Fruit fly (Drosophila melanogaster): ENCODE data around the gene Cog4.

Cog4 gene

dm6 chr2L:10466865-10467270, 21.6 kb downstream of the Cog4 start (continued):
- peak; percentile 27 for TF ChIP-seq CG8359 (GFP tag; optimal IDR thresholded peaks at IDR 0.05; ENCODE audit: borderline replicate concordance)
- no peak for TF ChIP-seq Sry-β (GFP tag; optimal IDR thresholded peaks at IDR 0.05)
- no peak for TF ChIP-seq Scr (GFP tag; IDR thresholded peaks at IDR 0.05; ENCODE audit: partially characterized antibody)
- peak; percentile 53 for TF ChIP-seq jumu (GFP tag; optimal IDR thresholded peaks at IDR 0.05)
- TF ChIP-seq CG9797 (GFP tag; optimal IDR thresholded peaks at IDR 0.05): no peak
- TF ChIP-seq E2f2 (GFP tag; IDR thresholded peaks at IDR 0.05): 0 out of 2 replicates have a peak, but pooled peaks have one; percentile 30
- TF ChIP-seq Sox102F (GFP tag; optimal IDR thresholded peaks at IDR 0.05): peak; percentile 66
- TF ChIP-seq CG18262 (tag; optimal IDR thresholded peaks at IDR 0.05): peak; percentile 88
- no peak for TF ChIP-seq gcm2 (GFP tag; optimal IDR thresholded peaks at IDR 0.05)
- no peak for TF ChIP-seq Bdp1 (GFP tag; optimal IDR thresholded peaks at IDR 0.05)
- TF ChIP-seq seq (GFP tag; IDR thresholded peaks at IDR 0.05): no peak
- peak; percentile 14; the same call in 1 of the 3 replicates for TF ChIP-seq CG6175 (GFP tag; IDR thresholded peaks at IDR 0.05)
- no peak for TF ChIP-seq Lim3 (GFP tag; IDR thresholded peaks at IDR 0.05)
- no peak for TF ChIP-seq maf-S (GFP tag; optimal IDR thresholded peaks at IDR 0.05)
- TF ChIP-seq CG3065 (GFP tag; optimal IDR thresholded peaks at IDR 0.05): no peak
- no peak for TF ChIP-seq emc (GFP tag; optimal IDR thresholded peaks at IDR 0.05)
- peak; percentile 8 for TF ChIP-seq jing (GFP tag; optimal IDR thresholded peaks at IDR 0.05)
- TF ChIP-seq CG15514 (GFP tag; optimal IDR thresholded peaks at IDR 0.05): peak; percentile 36
- TF ChIP-seq Sin3A (optimal IDR thresholded peaks at IDR 0.05): no peak
- TF ChIP-seq Sox100B (GFP tag; optimal IDR thresholded peaks at IDR 0.05): peak; percentile 82
- peak; percentile 57 for TF ChIP-seq nau (GFP tag; optimal IDR thresholded peaks at IDR 0.05)
- no peak for TF ChIP-seq ERR (GFP tag; optimal IDR thresholded peaks at IDR 0.05)
- TF ChIP-seq D19A (tag; optimal IDR thresholded peaks at IDR 0.05): peak; percentile 64
- TF ChIP-seq ind (GFP tag; optimal IDR thresholded peaks at IDR 0.05): peak; percentile 58
- peak; percentile 63; the same call in 1 of the 3 replicates for TF ChIP-seq CG11093 (GFP tag; IDR thresholded peaks at IDR 0.05)
- peak; percentile 48 for TF ChIP-seq cwo (GFP tag; optimal IDR thresholded peaks at IDR 0.05)
- TF ChIP-seq CG12659 (GFP tag; optimal IDR thresholded peaks at IDR 0.05): peak; percentile 57
- no peak for TF ChIP-seq CG30020 (tag; optimal IDR thresholded peaks at IDR 0.05)
- TF ChIP-seq CG10321 (GFP tag; IDR thresholded peaks at IDR 0.05): no peak
- TF ChIP-seq al (GFP tag; IDR thresholded peaks at IDR 0.05): peak; percentile 4; the same call in 1 of the 2 replicates
- TF ChIP-seq Dll (GFP tag; IDR thresholded peaks at IDR 0.05; ENCODE audit: partially characterized antibody): no peak
- peak; percentile 97 for TF ChIP-seq Ets65A (GFP tag)
- TF ChIP-seq ci (GFP tag; IDR thresholded peaks at IDR 0.05): no peak
- TF ChIP-seq Gsc (GFP tag; IDR thresholded peaks at IDR 0.05): peak; percentile 49
- peak; percentile 37 to 59 for TF ChIP-seq chif (GFP tag; optimal IDR thresholded peaks at IDR 0.05)
- TF ChIP-seq ken (GFP tag; IDR thresholded peaks at IDR 0.05): no peak
- peak; percentile 57 for TF ChIP-seq sob (GFP tag; IDR thresholded peaks at IDR 0.05)
- TF ChIP-seq CG10959 (GFP tag; IDR thresholded peaks at IDR 0.05): no peak; the same call in 1 of the 2 replicates
- no peak for TF ChIP-seq CG4360 (GFP tag; IDR thresholded peaks at IDR 0.05)
- TF ChIP-seq CG4707 (GFP tag; optimal IDR thresholded peaks at IDR 0.05): no peak
- TF ChIP-seq Nf-YB (GFP tag; optimal IDR thresholded peaks at IDR 0.05): peak; percentile 32
- TF ChIP-seq CG8478 (optimal IDR thresholded peaks at IDR 0.05): no peak
- TF ChIP-seq Rfx (GFP tag; IDR thresholded peaks at IDR 0.05): no peak
- TF ChIP-seq NC2β (GFP tag; optimal IDR thresholded peaks at IDR 0.05): peak; percentile 6
- no peak for TF ChIP-seq CG31365 (tag; optimal IDR thresholded peaks at IDR 0.05)
- TF ChIP-seq CG7839 (tag; optimal IDR thresholded peaks at IDR 0.05): peak; percentile 78
- TF ChIP-seq Hr78 (GFP tag; optimal IDR thresholded peaks at IDR 0.05): peak in 1 of 2 experiments; percentile 38
- peak; percentile 59; the same call in 2 of the 3 replicates for TF ChIP-seq zfh1 (GFP tag; IDR thresholded peaks at IDR 0.05)
- TF ChIP-seq peb (GFP tag; IDR thresholded peaks at IDR 0.05): no peak
- peak; percentile 2 for TF ChIP-seq CG10147 (GFP tag; optimal IDR thresholded peaks at IDR 0.05)
- peak; percentile 42 for TF ChIP-seq Dad (GFP tag; optimal IDR thresholded peaks at IDR 0.05)

Data from whole organism, embryonic.